Worm (Caenorhabditis elegans): ENCODE data around the gene eak-4.

The eak-4 gene

DNA sequence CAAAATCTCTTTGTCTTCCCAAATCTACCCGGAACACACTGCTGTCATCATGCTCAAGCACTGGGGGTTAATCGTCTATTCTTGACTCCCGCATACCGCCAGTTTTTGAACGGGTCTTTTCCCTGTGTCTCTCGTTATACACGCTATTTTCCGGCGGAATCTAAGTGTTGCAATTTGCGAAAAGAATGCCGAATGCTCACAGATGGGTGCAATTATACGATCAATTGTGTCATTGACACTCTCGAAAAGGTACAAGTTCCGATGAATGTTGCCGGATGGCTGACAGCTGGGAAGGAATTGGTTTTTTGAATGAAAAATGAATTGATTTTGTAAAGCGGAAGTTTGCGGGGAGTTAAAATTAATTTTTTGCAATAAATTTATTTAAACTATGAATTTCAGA, 26.6 kb upstream of the eak-4 start:
- TF ChIP-seq ceh-31 (tag; optimal IDR thresholded peaks at IDR 0.05): peak; percentile 36
- TF ChIP-seq gmeb-2 (tag; optimal IDR thresholded peaks at IDR 0.05): no peak

ce11 chrIV:12549014-12549413, 23.7 kb upstream of the eak-4 start:
- TF ChIP-seq hlh-15 (tag; optimal IDR thresholded peaks at IDR 0.05): no peak
- peak; percentile 7 for TF ChIP-seq tbx-2 (tag; optimal IDR thresholded peaks at IDR 0.05)

ce11 chrIV:12547824-12548223, 22.5 kb upstream of the eak-4 start, which contains the start of gene ipmk-1:
ipmk-1 (plus strand) TSS chrIV:12548124.
- TF ChIP-seq C38D4.7 (GFP tag; optimal IDR thresholded peaks at IDR 0.05): no peak
- no peak for TF ChIP-seq eyg-1 (tag; optimal IDR thresholded peaks at IDR 0.05)
- TF ChIP-seq nhr-232 (tag; optimal IDR thresholded peaks at IDR 0.05): no peak
- TF ChIP-seq unc-55 (GFP tag; optimal IDR thresholded peaks at IDR 0.05): no peak
- no peak for TF ChIP-seq fkh-6 (tag; optimal IDR thresholded peaks at IDR 0.05)
- no peak for TF ChIP-seq syd-9 (tag; optimal IDR thresholded peaks at IDR 0.05)
- no peak for TF ChIP-seq ceh-45 (GFP tag; IDR thresholded peaks at IDR 0.05)
- TF ChIP-seq hlh-8 (tag; optimal IDR thresholded peaks at IDR 0.05): no peak
- TF ChIP-seq pros-1 (tag; optimal IDR thresholded peaks at IDR 0.05): no peak
- no peak for TF ChIP-seq ceh-19 (GFP tag; optimal IDR thresholded peaks at IDR 0.05)
- TF ChIP-seq hlh-30 (tag; optimal IDR thresholded peaks at IDR 0.05; ENCODE audit: insufficient read depth): no peak
- no peak for TF ChIP-seq sox-4 (tag; optimal IDR thresholded peaks at IDR 0.05)
- TF ChIP-seq ceh-31 (tag; optimal IDR thresholded peaks at IDR 0.05): no peak
- TF ChIP-seq ztf-16 (tag; optimal IDR thresholded peaks at IDR 0.05): no peak
- no peak for TF ChIP-seq Y22D7AL.16 (tag; optimal IDR thresholded peaks at IDR 0.05)
- no peak for TF ChIP-seq elt-4 (tag; optimal IDR thresholded peaks at IDR 0.05)
- no peak for TF ChIP-seq fkh-10 (GFP tag; optimal IDR thresholded peaks at IDR 0.05)

- TF ChIP-seq unc-55 (GFP tag; optimal IDR thresholded peaks at IDR 0.05) (no peak), dve-1 (tag; optimal IDR thresholded peaks at IDR 0.05) (no peak), pha-2 (tag; optimal IDR thresholded peaks at IDR 0.05) (no peak), hlh-15 (tag; optimal IDR thresholded peaks at IDR 0.05) (no peak), ama-1 (optimal IDR thresholded peaks at IDR 0.05) (no peak), hlh-13 (GFP tag; optimal IDR thresholded peaks at IDR 0.05) (no peak), ref-2 (tag; optimal IDR thresholded peaks at IDR 0.05) (no peak), sox-2 (GFP tag; IDR thresholded peaks at IDR 0.05) (no peak), sdc-2 (tag; optimal IDR thresholded peaks at IDR 0.05) (no peak), mec-3 (tag; optimal IDR thresholded peaks at IDR 0.05; ENCODE audit: borderline replicate concordance) (no peak), ceh-30 (tag; optimal IDR thresholded peaks at IDR 0.05) (no peak), ceh-34 (tag; optimal IDR thresholded peaks at IDR 0.05) (no peak), elt-2 (tag; optimal IDR thresholded peaks at IDR 0.05) (no peak), fkh-6 (tag; optimal IDR thresholded peaks at IDR 0.05) (no peak), ahr-1 (tag; optimal IDR thresholded peaks at IDR 0.05) (no peak)
Measured at ce11 chrIV:12545902-12546301, 20.6 kb upstream of the eak-4 start.

DNA sequence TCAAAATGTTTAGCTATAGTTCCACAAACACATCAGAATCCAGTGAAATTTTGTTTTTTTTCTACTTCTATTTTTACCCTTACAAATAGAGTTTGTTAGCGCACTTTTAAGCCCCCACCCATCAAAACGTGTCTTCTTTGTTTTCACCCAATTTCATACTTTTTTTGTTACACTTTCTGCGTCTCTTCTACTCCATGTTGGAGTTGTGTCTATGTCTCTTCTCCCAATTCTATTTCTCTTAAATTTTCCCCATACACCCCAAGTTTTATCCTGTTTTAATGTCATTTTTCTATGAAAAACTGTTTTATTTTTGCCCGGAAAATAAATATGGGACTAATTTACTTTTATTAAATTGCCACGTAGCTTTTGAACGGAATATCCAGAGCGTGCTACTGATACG, 20.1 kb upstream of the eak-4 start:
- no peak for TF ChIP-seq ceh-18 (tag; optimal IDR thresholded peaks at IDR 0.05)
- no peak for TF ChIP-seq ceh-31 (tag; optimal IDR thresholded peaks at IDR 0.05)
- no peak for TF ChIP-seq elt-4 (tag; optimal IDR thresholded peaks at IDR 0.05)
- TF ChIP-seq fkh-6 (tag; optimal IDR thresholded peaks at IDR 0.05): no peak
- no peak for TF ChIP-seq ahr-1 (tag; optimal IDR thresholded peaks at IDR 0.05)

DNA sequence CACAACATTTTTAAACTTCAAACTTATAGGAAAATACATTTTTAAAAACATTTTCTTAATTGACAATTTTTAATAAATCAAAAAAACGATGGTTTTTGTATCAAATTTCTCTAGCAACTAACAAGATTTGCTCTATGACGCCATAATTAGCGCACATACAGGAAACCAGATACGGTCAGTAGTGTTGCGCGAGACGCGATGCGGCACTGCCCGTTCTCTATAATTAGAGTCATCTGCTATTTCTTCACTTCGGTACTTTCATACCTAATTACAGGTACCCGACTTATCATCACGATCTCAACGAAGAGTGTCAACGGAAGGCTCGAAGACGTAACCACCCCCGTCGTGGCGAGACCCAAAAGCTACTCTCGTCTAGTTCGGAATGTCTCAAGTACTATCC, 19.3 kb upstream of the eak-4 start:
- TF ChIP-seq elt-4 (tag; optimal IDR thresholded peaks at IDR 0.05) (no peak), pag-3 (tag; optimal IDR thresholded peaks at IDR 0.05; ENCODE audit: borderline replicate concordance) (no peak), nfya-1 (tag; optimal IDR thresholded peaks at IDR 0.05) (no peak), lin-11 (tag; optimal IDR thresholded peaks at IDR 0.05) (no peak), tbx-7 (tag; optimal IDR thresholded peaks at IDR 0.05) (no peak), ceh-22 (tag; optimal IDR thresholded peaks at IDR 0.05) (no peak), mec-3 (tag; optimal IDR thresholded peaks at IDR 0.05; ENCODE audit: borderline replicate concordance) (no peak), sox-2 (GFP tag; IDR thresholded peaks at IDR 0.05) (no peak), hlh-30 (tag; optimal IDR thresholded peaks at IDR 0.05; ENCODE audit: insufficient read depth) (no peak), ceh-9 (tag; optimal IDR thresholded peaks at IDR 0.05) (no peak), zip-5 (tag; optimal IDR thresholded peaks at IDR 0.05) (no peak), hlh-13 (GFP tag; optimal IDR thresholded peaks at IDR 0.05) (no peak), unc-3 (GFP tag; conservative IDR thresholded peaks at IDR 0.05) (no peak), unc-3 (tag; optimal IDR thresholded peaks at IDR 0.05) (no peak), K02D7.2 (tag; optimal IDR thresholded peaks at IDR 0.05) (no peak), hlh-6 (tag; optimal IDR thresholded peaks at IDR 0.05) (no peak)
